Worm (Caenorhabditis elegans) whole organism, mixed stage, embryonic: Measurements from ENCODE around the gene slmp-1.

Experiments used
- ceh-43 ChIP-seq: fragments of 200-800 bp; sonication (Bioruptor generic); optimal IDR thresholded peaks from 2 replicates; lab custom pipeline; 2018; ENCODE audit warnings: mild to moderate bottlenecking, missing genetic modification characterization, moderate library complexity, missing compliant biosample characterization
- ces-1 ChIP-seq: fragments of 150-350 bp; optimal IDR thresholded peaks from 2 replicates; lab custom pipeline; 2014; ENCODE audit warnings: missing biosample characterization, missing genetic modification reagents, missing genetic modification characterization
- elt-3 ChIP-seq: fragments of 150-350 bp; optimal IDR thresholded peaks from 2 replicates; lab custom pipeline; 2014; ENCODE audit warnings: missing biosample characterization, missing genetic modification characterization
- hlh-1 ChIP-seq: fragments of 150-350 bp; optimal IDR thresholded peaks from 2 replicates; lab custom pipeline; 2014; ENCODE audit warnings: missing biosample characterization, missing genetic modification reagents, missing genetic modification characterization
- lsy-2 ChIP-seq: fragments of 150-350 bp; optimal IDR thresholded peaks from 2 replicates; lab custom pipeline; 2014; ENCODE audit warnings: missing biosample characterization, missing genetic modification characterization
- nhr-12 ChIP-seq: fragments of 150-350 bp; optimal IDR thresholded peaks from 2 replicates; lab custom pipeline; 2014; ENCODE audit warnings: missing biosample characterization, missing genetic modification characterization
- nhr-237 ChIP-seq: fragments of 150-350 bp; optimal IDR thresholded peaks from 2 replicates; lab custom pipeline; 2014; ENCODE audit warnings: missing biosample characterization, missing genetic modification characterization
- nhr-76 ChIP-seq: sonication (generic microtip); optimal IDR thresholded peaks from 2 replicates; lab custom pipeline; 2017; ENCODE audit warnings: missing biosample characterization, missing genetic modification characterization
- pha-4 ChIP-seq: fragments of 150-350 bp; optimal IDR thresholded peaks from 2 replicates; lab custom pipeline; 2018; ENCODE audit warnings: missing biosample characterization, missing genetic modification reagents, missing genetic modification characterization
- snpc-4 ChIP-seq: fragments of 150-350 bp; optimal IDR thresholded peaks from 2 replicates; lab custom pipeline; 2014; ENCODE audit warnings: missing biosample characterization, missing genetic modification characterization
- unc-62 ChIP-seq: fragments of 150-350 bp; optimal IDR thresholded peaks from 2 replicates; lab custom pipeline; 2014; ENCODE audit warnings: missing biosample characterization, missing genetic modification reagents, missing genetic modification characterization
- ztf-11 ChIP-seq: fragments of 150-350 bp; optimal IDR thresholded peaks from 2 replicates; lab custom pipeline; 2014; ENCODE audit warnings: missing biosample characterization, missing genetic modification characterization

- no peak for TF ChIP-seq pha-4 (tag; lab: Kevin White, UChicago)
- TF ChIP-seq nhr-237: no peak
- TF ChIP-seq nhr-12 (tag; lab: Kevin White, UChicago): no peak
- TF ChIP-seq ces-1 (GFP tag; lab: Kevin White, UChicago): no peak
- no peak for TF ChIP-seq ztf-11 (tag; lab: Kevin White, UChicago)
- TF ChIP-seq lsy-2 (tag; lab: Kevin White, UChicago): no peak
- no peak for TF ChIP-seq snpc-4
- TF ChIP-seq nhr-76 (tag; lab: Kevin White, UChicago): no peak
- TF ChIP-seq elt-3 (tag; lab: Kevin White, UChicago): no peak
- TF ChIP-seq unc-62 (GFP tag; lab: Kevin White, UChicago): no peak
- no peak for TF ChIP-seq hlh-1 (tag; lab: Kevin White, UChicago)
- TF ChIP-seq ceh-43 (GFP tag; lab: Kevin White, UChicago): no peak
Measured at ce11 chrIV:3265657-3266056, 52.1 kb downstream of the slmp-1 start, which contains the start of gene T26C12.2.
